Worm (Caenorhabditis elegans) whole organism, young adult: Measurements from ENCODE around the gene R166.3.

Source experiments
- B0336.3 ChIP-seq: fragments of 200-800 bp; sonication (Bioruptor generic); IDR thresholded peaks from 2 replicates; pipeline ENCODE4 v1.3.6; 2022; ENCODE audit warnings: missing genetic modification characterization, missing compliant biosample characterization
- C17E4.6 ChIP-seq: fragments of 200-800 bp; sonication (Bioruptor generic); IDR thresholded peaks from 2 replicates; pipeline ENCODE4 v1.3.6; 2022; ENCODE audit warnings: missing genetic modification reagents, missing genetic modification characterization, missing compliant biosample characterization
- D2030.7 ChIP-seq: fragments of 200-800 bp; sonication (Bioruptor generic); IDR thresholded peaks from 2 replicates; pipeline ENCODE4 v1.3.6; 2022; ENCODE audit warnings: missing genetic modification reagents, missing genetic modification characterization, missing compliant biosample characterization
- F33H1.4 ChIP-seq: fragments of 200-800 bp; sonication (Bioruptor generic); IDR thresholded peaks from 2 replicates; pipeline ENCODE4 v1.3.6; 2022; ENCODE audit warnings: missing genetic modification reagents, missing genetic modification characterization, missing compliant biosample characterization
- F39B2.1 ChIP-seq: fragments of 200-800 bp; sonication (Bioruptor generic); IDR thresholded peaks from 2 replicates; pipeline ENCODE4 v1.3.6; 2022; ENCODE audit warnings: missing genetic modification reagents, missing genetic modification characterization, missing compliant biosample characterization
- F55B11.4 ChIP-seq: sonication (generic microtip); optimal IDR thresholded peaks from 2 replicates; lab custom pipeline; 2016; ENCODE audit warnings: missing compliant biosample characterization, missing genetic modification characterization, borderline replicate concordance; ENCODE audit not compliant: insufficient read depth
- K12H6.12 ChIP-seq: fragments of 200-800 bp; sonication (Bioruptor generic); optimal IDR thresholded peaks from 2 replicates; lab custom pipeline; 2018; ENCODE audit warnings: mild to moderate bottlenecking, missing genetic modification characterization, missing compliant biosample characterization
- T07F8.4 ChIP-seq: sonication (generic microtip); optimal IDR thresholded peaks from 2 replicates; lab custom pipeline; 2016; ENCODE audit warnings: mild to moderate bottlenecking, missing genetic modification characterization, moderate library complexity, missing compliant biosample characterization
- Y53G8AR.9 ChIP-seq: fragments of 200-800 bp; sonication (Bioruptor generic); conservative IDR thresholded peaks from 2 replicates; pipeline ENCODE4 v1.3.6; 2022; ENCODE audit warnings: missing genetic modification reagents, missing genetic modification characterization, missing compliant biosample characterization
- Y56A3A.18 ChIP-seq: fragments of 200-800 bp; sonication (Bioruptor generic); IDR thresholded peaks from 2 replicates; pipeline ENCODE4 v1.3.6; 2022; ENCODE audit warnings: missing genetic modification reagents, missing genetic modification characterization, missing compliant biosample characterization
- Y95B8A.8 ChIP-seq: fragments of 200-800 bp; sonication (Bioruptor generic); IDR thresholded peaks from 2 replicates; pipeline ENCODE4 v1.3.6; 2022; ENCODE audit warnings: missing genetic modification reagents, missing genetic modification characterization, missing compliant biosample characterization
- ZK185.1 ChIP-seq: sonication (generic microtip); optimal IDR thresholded peaks from 2 replicates; lab custom pipeline; 2016; ENCODE audit warnings: mild to moderate bottlenecking, missing genetic modification characterization, missing compliant biosample characterization; ENCODE audit not compliant: poor library complexity, severe bottlenecking
- ama-1 ChIP-seq, 3 experiments: fragments of 150-350 bp in 1 of 3; sonication (generic microtip) in 2 of 3; optimal IDR thresholded peaks; 2 replicates each; lab custom pipeline; 2014 to 2018; ENCODE audit warnings: missing biosample characterization in 2 of 3, missing genetic modification characterization in 2 of 3, missing genetic modification reagents in 2 of 3
- bed-2 ChIP-seq: fragments of 200-800 bp; sonication (Bioruptor generic); IDR thresholded peaks from 2 replicates; pipeline ENCODE4 v1.3.6; 2022; ENCODE audit warnings: missing genetic modification reagents, missing genetic modification characterization, missing compliant biosample characterization
- ccch-3 ChIP-seq: fragments of 200-800 bp; sonication (Bioruptor generic); optimal IDR thresholded peaks from 2 replicates; lab custom pipeline; 2018; ENCODE audit warnings: mild to moderate bottlenecking, missing genetic modification characterization, missing compliant biosample characterization
- cebp-1 ChIP-seq, 2 experiments: fragments of 200-800 bp in 1 of 2; sonication (Bioruptor generic) in 1 of 2; sonication (generic microtip) in 1 of 2; IDR thresholded peaks in 1 of 2; optimal IDR thresholded peaks in 1 of 2; 2 replicates each; pipeline versions ENCODE4 v1.3.6 to Lab custom; 2017 to 2022; ENCODE audit warnings: missing compliant biosample characterization in 2 of 2, missing genetic modification characterization in 2 of 2, mild to moderate bottlenecking in 1 of 2, missing genetic modification reagents in 1 of 2, moderate library complexity in 1 of 2
- ceh-100 ChIP-seq: fragments of 200-800 bp; sonication (Bioruptor generic); IDR thresholded peaks from 2 replicates; pipeline ENCODE4 v1.3.6; 2022; ENCODE audit warnings: missing genetic modification reagents, missing genetic modification characterization, missing compliant biosample characterization
- ceh-40 ChIP-seq: fragments of 200-800 bp; sonication (Bioruptor generic); IDR thresholded peaks from 2 replicates; pipeline ENCODE4 v1.3.6; 2022; ENCODE audit warnings: missing genetic modification characterization, missing compliant biosample characterization
- chd-7 ChIP-seq: sonication (generic microtip); optimal IDR thresholded peaks from 2 replicates; lab custom pipeline; 2016; ENCODE audit warnings: mild to moderate bottlenecking, missing genetic modification characterization, moderate library complexity, missing compliant biosample characterization
- dox-1 ChIP-seq: fragments of 200-800 bp; sonication (Bioruptor generic); IDR thresholded peaks from 2 replicates; pipeline ENCODE4 v1.3.6; 2022; ENCODE audit warnings: missing genetic modification reagents, missing genetic modification characterization, missing compliant biosample characterization
- dpl-1 ChIP-seq: fragments of 150-350 bp; optimal IDR thresholded peaks from 2 replicates; lab custom pipeline; 2014; ENCODE audit warnings: missing biosample characterization, missing genetic modification reagents, missing genetic modification characterization
- egl-18 ChIP-seq: fragments of 200-800 bp; sonication (Bioruptor generic); IDR thresholded peaks from 2 replicates; pipeline ENCODE4 v1.3.6; 2022; ENCODE audit warnings: missing genetic modification reagents, missing genetic modification characterization, missing compliant biosample characterization
- ets-4 ChIP-seq: fragments of 200-800 bp; sonication (Bioruptor generic); optimal IDR thresholded peaks from 2 replicates; lab custom pipeline; 2018; ENCODE audit warnings: mild to moderate bottlenecking, missing genetic modification characterization, missing compliant biosample characterization
- fkh-3 ChIP-seq: sonication (generic microtip); optimal IDR thresholded peaks from 2 replicates; lab custom pipeline; 2016; ENCODE audit warnings: mild to moderate bottlenecking, missing genetic modification characterization, missing compliant biosample characterization
- hlh-26 ChIP-seq: fragments of 200-800 bp; sonication (Bioruptor generic); conservative IDR thresholded peaks from 2 replicates; pipeline ENCODE4 v1.3.6; 2022; ENCODE audit warnings: missing genetic modification reagents, missing genetic modification characterization, missing compliant biosample characterization
- lag-1 ChIP-seq: fragments of 200-800 bp; sonication (Bioruptor generic); IDR thresholded peaks from 2 replicates; pipeline ENCODE4 v1.3.6; 2022; ENCODE audit warnings: missing genetic modification reagents, missing genetic modification characterization, missing compliant biosample characterization
- let-526 ChIP-seq: fragments of 200-800 bp; sonication (Bioruptor generic); IDR thresholded peaks from 2 replicates; pipeline ENCODE4 v1.3.6; 2022; ENCODE audit warnings: missing genetic modification reagents, missing genetic modification characterization, missing compliant biosample characterization
- let-607 ChIP-seq, 2 experiments: fragments of 200-800 bp in 1 of 2; sonication (Bioruptor generic) in 1 of 2; sonication (generic microtip) in 1 of 2; optimal IDR thresholded peaks; 2 replicates each; lab custom pipeline; 2016 to 2018; ENCODE audit warnings: mild to moderate bottlenecking in 2 of 2, missing compliant biosample characterization in 2 of 2, missing genetic modification characterization in 2 of 2, moderate library complexity in 2 of 2, missing genotype in 1 of 2
- lin-26 ChIP-seq: fragments of 200-800 bp; sonication (Bioruptor generic); IDR thresholded peaks from 2 replicates; pipeline ENCODE4 v1.3.6; 2022; ENCODE audit warnings: missing genetic modification reagents, missing genetic modification characterization, missing compliant biosample characterization
- lin-35 ChIP-seq, 3 experiments: fragments of 150-350 bp in 2 of 3; sonication (generic microtip) in 1 of 3; optimal IDR thresholded peaks; 2 replicates each; lab custom pipeline; 2014 to 2018; ENCODE audit warnings: missing biosample characterization in 3 of 3, missing genetic modification characterization in 3 of 3, missing genetic modification reagents in 3 of 3
- lsl-1 ChIP-seq: fragments of 200-800 bp; sonication (Bioruptor generic); optimal IDR thresholded peaks from 2 replicates; lab custom pipeline; 2018; ENCODE audit warnings: mild to moderate bottlenecking, missing genetic modification characterization, moderate library complexity, missing compliant biosample characterization
- nhr-80 ChIP-seq: sonication (generic microtip); optimal IDR thresholded peaks from 2 replicates; lab custom pipeline; 2016; ENCODE audit warnings: missing genetic modification characterization, missing compliant biosample characterization
- rpc-1 ChIP-seq, 2 experiments: fragments of 150-350 bp in 1 of 2; sonication (generic microtip) in 1 of 2; optimal IDR thresholded peaks; 2 replicates each; lab custom pipeline; 2014 to 2018; ENCODE audit warnings: missing biosample characterization in 1 of 2, missing genetic modification characterization in 1 of 2, missing genetic modification reagents in 1 of 2, missing genotype in 1 of 2
- snpc-3.4 ChIP-seq: sonication (generic microtip); optimal IDR thresholded peaks from 2 replicates; lab custom pipeline; 2017; ENCODE audit warnings: missing genetic modification characterization, mild to moderate bottlenecking, missing compliant biosample characterization, antibody characterized with exemption, moderate library complexity, missing genotype, missing genetic modification reagents
- tbp1 ChIP-seq: fragments of 200-800 bp; sonication (Bioruptor generic); optimal IDR thresholded peaks from 2 replicates; lab custom pipeline; 2018; ENCODE audit warnings: mild to moderate bottlenecking, missing genetic modification characterization, missing compliant biosample characterization
- tlf-1 ChIP-seq: fragments of 200-800 bp; sonication (Bioruptor generic); optimal IDR thresholded peaks from 2 replicates; lab custom pipeline; 2018; ENCODE audit warnings: mild to moderate bottlenecking, missing genetic modification characterization, missing compliant biosample characterization
- xnd-1 ChIP-seq: sonication (generic microtip); optimal IDR thresholded peaks from 2 replicates; lab custom pipeline; 2016; ENCODE audit warnings: missing genotype, missing genetic modification reagents, missing genetic modification characterization, missing compliant biosample characterization
- zim-3 ChIP-seq: sonication (generic microtip); optimal IDR thresholded peaks from 2 replicates; lab custom pipeline; 2017; ENCODE audit warnings: mild to moderate bottlenecking, missing genetic modification characterization, moderate library complexity, missing compliant biosample characterization
- ztf-22 ChIP-seq: fragments of 200-800 bp; sonication (Bioruptor generic); optimal IDR thresholded peaks from 2 replicates; lab custom pipeline; 2018; ENCODE audit warnings: mild to moderate bottlenecking, missing genetic modification characterization, moderate library complexity, missing compliant biosample characterization
- ztf-25 ChIP-seq: fragments of 200-800 bp; sonication (Bioruptor generic); IDR thresholded peaks from 2 replicates; pipeline ENCODE4 v1.3.6; 2022; ENCODE audit warnings: missing genetic modification reagents, missing genetic modification characterization, missing compliant biosample characterization

Gene R166.3

DNA sequence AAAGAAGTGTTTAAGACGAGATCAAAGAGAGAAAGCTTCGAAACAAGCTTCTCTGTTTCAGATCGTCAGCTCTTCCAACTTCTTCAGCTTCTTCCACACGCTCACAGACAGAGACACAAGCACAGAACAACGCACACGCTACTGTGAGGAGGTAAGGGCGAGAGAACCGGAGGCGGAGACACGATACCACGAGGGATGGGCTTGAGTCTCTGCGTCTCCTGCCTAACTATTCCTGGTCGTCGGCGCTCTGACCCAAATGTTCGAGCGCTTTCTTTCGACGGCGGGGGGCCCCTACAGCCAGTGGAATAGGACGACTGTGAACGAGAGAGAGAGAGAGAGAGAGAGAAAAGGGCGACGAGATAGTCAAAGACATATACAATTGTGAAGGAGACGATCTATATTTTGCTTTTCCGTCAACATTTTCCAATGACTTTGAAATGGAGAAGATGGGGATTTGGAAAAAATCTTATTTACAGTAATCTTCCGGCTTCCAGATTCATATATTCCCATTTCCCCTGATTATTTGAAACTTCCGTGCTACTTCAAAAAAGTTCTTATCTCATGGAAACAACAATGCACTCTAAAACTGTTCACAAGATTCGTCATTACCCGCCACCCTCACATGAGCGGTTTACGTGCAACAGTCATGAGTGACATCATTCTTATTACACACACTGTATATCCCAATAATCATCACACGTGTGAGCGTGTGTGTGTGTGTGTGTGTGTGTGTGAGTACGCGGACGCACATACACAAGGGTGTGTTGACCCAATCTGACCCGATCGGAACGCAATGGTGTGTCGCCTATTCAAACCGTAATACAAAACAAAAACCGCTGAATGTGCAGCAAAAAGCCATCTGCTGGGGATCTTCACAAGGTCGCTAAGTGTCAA, 9.9 kb upstream of the R166.3 start (continued):
- TF ChIP-seq hlh-26 (no peak), lin-26 (GFP tag; lab: Robert Waterston, UW) (peak; percentile 74), dpl-1 (GFP tag; lab: Kevin White, UChicago) (no peak), F39B2.1 (0 out of 2 replicates have a peak, but pooled peaks have one; percentile 33), B0336.3 (GFP tag; lab: Robert Waterston, UW) (peak; percentile 37; the same call in 1 of the 2 replicates), ets-4 (GFP tag; lab: Kevin White, UChicago) (peak; percentile 24), let-526 (GFP tag; lab: Robert Waterston, UW) (peak; percentile 88), fkh-3 (no peak)

DNA sequence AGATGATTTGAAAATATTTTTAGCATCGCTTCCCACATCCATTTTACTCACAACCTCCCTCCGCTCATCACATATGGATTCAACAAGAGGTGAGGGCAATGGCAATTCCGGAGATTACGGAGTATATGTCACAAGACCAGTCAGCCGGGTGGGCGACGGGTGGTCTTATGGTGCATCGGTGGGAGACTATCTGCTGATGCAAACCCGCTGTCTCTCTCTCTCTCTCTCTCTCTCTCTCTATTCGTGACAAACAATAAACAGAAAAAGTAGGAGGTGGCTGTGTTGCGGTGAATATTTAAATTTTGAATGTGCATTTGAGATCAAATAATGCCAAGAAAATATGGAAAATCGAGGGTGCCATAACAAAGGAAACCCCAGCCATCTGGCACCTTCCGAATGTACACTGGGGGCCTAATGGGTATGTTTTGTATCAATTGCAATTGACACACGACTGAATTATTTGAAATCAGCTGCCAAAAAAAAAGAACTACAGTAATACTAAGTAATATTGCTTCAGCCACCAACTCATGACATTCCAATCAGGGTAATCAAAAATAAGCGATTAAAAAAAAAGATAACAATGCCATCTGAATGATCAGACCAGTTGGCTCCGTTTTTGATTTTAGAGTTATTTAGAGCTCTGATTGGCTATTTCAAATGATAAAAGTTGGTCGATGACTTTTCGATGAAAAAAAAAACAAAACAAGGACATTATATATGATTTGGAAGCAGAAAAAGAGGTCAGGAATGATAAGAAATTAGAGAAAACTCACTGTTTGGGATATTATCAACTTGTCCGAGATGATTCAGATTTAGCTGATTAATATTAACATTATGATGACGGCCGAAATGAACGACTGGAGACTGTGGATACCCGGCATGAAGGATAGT, 8.9 kb upstream of the R166.3 start:
- TF ChIP-seq C17E4.6 = no peak
- no peak for TF ChIP-seq bed-2 (GFP tag; lab: Robert Waterston, UW)
- no peak for TF ChIP-seq T07F8.4 (tag; lab: Kevin White, UChicago)
- TF ChIP-seq ceh-100 (GFP tag; lab: Robert Waterston, UW) = 0 out of 2 replicates have a peak, but pooled peaks have one; percentile 9
- peak; percentile 94 for TF ChIP-seq ama-1 (optimal IDR thresholded peaks at IDR 0.05; lab: Kevin White, UChicago)
- peak in 1 of 2 experiments; percentile 9 for TF ChIP-seq ama-1 (GFP tag; optimal IDR thresholded peaks at IDR 0.05; lab: Kevin White, UChicago)
- TF ChIP-seq cebp-1 (GFP tag; IDR thresholded peaks at IDR 0.05; lab: Robert Waterston, UW) = no peak
- TF ChIP-seq cebp-1 (tag; optimal IDR thresholded peaks at IDR 0.05; lab: Kevin White, UChicago) = peak; percentile 6
- no peak for TF ChIP-seq K12H6.12 (tag; lab: Kevin White, UChicago)
- TF ChIP-seq fkh-3 = no peak
- TF ChIP-seq ztf-22 (GFP tag; lab: Kevin White, UChicago) = no peak
- peak; percentile 31 for TF ChIP-seq ZK185.1 (tag; lab: Kevin White, UChicago)
- TF ChIP-seq ccch-3 (GFP tag; lab: Kevin White, UChicago) = no peak
- TF ChIP-seq Y56A3A.18 (GFP tag; lab: Robert Waterston, UW) = 0 out of 2 replicates have a peak, but pooled peaks have one; percentile 6
- peak; percentile 21 for TF ChIP-seq tbp1 (GFP tag; lab: Kevin White, UChicago)
- TF ChIP-seq F33H1.4 (GFP tag; lab: Robert Waterston, UW) = no peak
- TF ChIP-seq ceh-40 = no peak; the same call in 1 of the 2 replicates
- TF ChIP-seq let-607 (tag; optimal IDR thresholded peaks at IDR 0.05; lab: Kevin White, UChicago) = no peak
- TF ChIP-seq nhr-80 (tag; lab: Kevin White, UChicago) = no peak
- no peak for TF ChIP-seq lin-35 (GFP tag; optimal IDR thresholded peaks at IDR 0.05; lab: Kevin White, UChicago)
- no peak for TF ChIP-seq chd-7 (tag; lab: Kevin White, UChicago)
- TF ChIP-seq egl-18 = no peak
- TF ChIP-seq Y95B8A.8 (GFP tag; lab: Robert Waterston, UW) = 0 out of 2 replicates have a peak, but pooled peaks have one; percentile 8
- no peak for TF ChIP-seq lsl-1 (GFP tag; lab: Kevin White, UChicago)
- TF ChIP-seq F55B11.4 (tag; lab: Kevin White, UChicago) = no peak
- 0 out of 2 replicates have a peak, but pooled peaks have one; percentile 3 for TF ChIP-seq B0336.3 (GFP tag; lab: Robert Waterston, UW)
- TF ChIP-seq lag-1 = no peak
- no peak for TF ChIP-seq xnd-1 (tag; lab: Kevin White, UChicago)
- TF ChIP-seq zim-3 = peak; percentile 15
- TF ChIP-seq snpc-3.4 (tag; lab: Kevin White, UChicago) = peak; percentile 11
- peak; percentile 37; the same call in 1 of the 2 replicates for TF ChIP-seq dox-1 (GFP tag; lab: Robert Waterston, UW)
- 0 out of 2 replicates have a peak, but pooled peaks have one; percentile 49 for TF ChIP-seq ztf-25
- no peak for TF ChIP-seq rpc-1 (optimal IDR thresholded peaks at IDR 0.05; lab: Kevin White, UChicago)
- TF ChIP-seq rpc-1 (tag; optimal IDR thresholded peaks at IDR 0.05; lab: Kevin White, UChicago) = no peak
- TF ChIP-seq D2030.7 (GFP tag; lab: Robert Waterston, UW) = no peak
- 0 out of 2 replicates have a peak, but pooled peaks have one; percentile 7 for TF ChIP-seq Y53G8AR.9
- peak; percentile 40 for TF ChIP-seq tlf-1 (GFP tag; lab: Kevin White, UChicago)
